Fruit fly (Drosophila melanogaster) whole organism, prepupa: Measurements from ENCODE around the gene timeout.

Source experiments
- Blimp-1 ChIP-seq: fragments of 200-800 bp; sonication (Bioruptor generic); optimal IDR thresholded peaks from 3 replicates; lab custom pipeline; 2017; ENCODE audit warnings: missing biosample characterization, missing genetic modification characterization, mild to moderate bottlenecking, moderate library complexity, missing genetic modification reagents
- CG11294 ChIP-seq: fragments of 200-800 bp; sonication (Bioruptor generic); IDR thresholded peaks from 2 replicates; pipeline ENCODE4 v1.3.6; 2022; ENCODE audit warnings: missing biosample characterization, missing genetic modification characterization
- CG11762 ChIP-seq: fragments of 200-800 bp; sonication (Bioruptor generic); optimal IDR thresholded peaks from 3 replicates; lab custom pipeline; 2016; ENCODE audit warnings: missing biosample characterization, missing genetic modification characterization; ENCODE audit not compliant: insufficient read depth
- CG4318 ChIP-seq: fragments of 200-800 bp; sonication (Bioruptor generic); optimal IDR thresholded peaks from 3 replicates; lab custom pipeline; 2017; ENCODE audit warnings: missing biosample characterization, mild to moderate bottlenecking, missing genetic modification characterization
- CG6276 ChIP-seq: fragments of 200-800 bp; sonication (Bioruptor generic); optimal IDR thresholded peaks from 2 replicates; lab custom pipeline; 2017; ENCODE audit warnings: missing biosample characterization, mild to moderate bottlenecking, missing genetic modification characterization
- CG6792 ChIP-seq: fragments of 200-800 bp; sonication (Bioruptor generic); optimal IDR thresholded peaks from 3 replicates; lab custom pipeline; 2016; ENCODE audit warnings: missing biosample characterization, missing genetic modification characterization
- CG6854 ChIP-seq: fragments of 200-800 bp; sonication (Bioruptor generic); optimal IDR thresholded peaks from 2 replicates; lab custom pipeline; 2017; ENCODE audit warnings: missing biosample characterization, mild to moderate bottlenecking, missing genetic modification characterization
- Eip93F ChIP-seq: fragments of 200-800 bp; sonication (Bioruptor generic); optimal IDR thresholded peaks from 2 replicates; lab custom pipeline; 2016; ENCODE audit warnings: missing biosample characterization, mild to moderate bottlenecking, missing genetic modification characterization
- Lpt ChIP-seq: fragments of 200-800 bp; sonication (Bioruptor generic); optimal IDR thresholded peaks from 3 replicates; lab custom pipeline; 2016; ENCODE audit warnings: missing biosample characterization, missing genetic modification characterization
- dsx ChIP-seq: fragments of 200-800 bp; optimal IDR thresholded peaks from 3 replicates; lab custom pipeline; 2019; ENCODE audit warnings: missing biosample characterization, mild to moderate bottlenecking, missing genetic modification characterization, moderate library complexity; ENCODE audit not compliant: poor library complexity, severe bottlenecking
- eg ChIP-seq: fragments of 200-800 bp; sonication (Bioruptor generic); IDR thresholded peaks from 3 replicates; pipeline ENCODE4 v1.3.6; 2022; ENCODE audit warnings: missing biosample characterization, missing genetic modification characterization
- esn ChIP-seq: fragments of 200-800 bp; sonication (Bioruptor generic); optimal IDR thresholded peaks from 2 replicates; lab custom pipeline; 2016; ENCODE audit warnings: missing biosample characterization, mild to moderate bottlenecking, missing genetic modification characterization, moderate library complexity
- fkh ChIP-seq: fragments of 200-800 bp; sonication (Bioruptor generic); optimal IDR thresholded peaks from 3 replicates; lab custom pipeline; 2017; ENCODE audit warnings: missing biosample characterization, mild to moderate bottlenecking, missing genetic modification characterization, moderate library complexity
- svp ChIP-seq: fragments of 200-800 bp; sonication (Bioruptor generic); peaks from one replicate; lab custom pipeline; 2016; ENCODE audit warnings: missing biosample characterization, missing genetic modification characterization

DNA sequence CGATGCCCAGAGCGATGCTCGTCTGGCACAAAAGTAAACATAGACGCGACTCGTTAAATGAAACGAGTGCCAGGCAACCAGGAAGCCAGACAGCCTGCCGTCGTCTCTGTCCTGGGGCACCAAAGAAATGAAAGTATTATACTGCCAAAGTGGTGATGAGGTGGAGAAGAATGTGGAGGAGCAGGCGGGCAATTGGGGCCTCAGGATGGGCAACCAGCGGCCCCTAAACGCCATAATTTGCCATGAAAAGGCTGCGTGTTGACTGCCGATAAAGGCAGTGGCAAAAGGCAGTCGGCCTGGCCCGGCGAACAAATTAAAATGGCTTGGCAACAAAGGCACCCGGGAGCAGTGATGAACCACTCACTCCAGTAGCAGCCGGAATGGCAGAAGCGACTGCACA lies 40.5 kb downstream of the timeout start:
- TF ChIP-seq Eip93F (GFP tag; lab: Kevin White, UChicago), result no peak
- no peak for TF ChIP-seq Blimp-1 (GFP tag; lab: Kevin White, UChicago)
- no peak for TF ChIP-seq CG6854
- no peak for TF ChIP-seq CG11294 (GFP tag; lab: Robert Waterston, UW)
- no peak for TF ChIP-seq dsx (GFP tag; lab: Kevin White, UChicago)
- TF ChIP-seq eg (GFP tag; lab: Robert Waterston, UW), result no peak
- no peak for TF ChIP-seq svp (GFP tag; lab: Kevin White, UChicago)
- TF ChIP-seq CG6276, result no peak
- no peak for TF ChIP-seq CG4318 (GFP tag; lab: Kevin White, UChicago)
- TF ChIP-seq CG6792 (GFP tag; lab: Kevin White, UChicago), result no peak
- no peak for TF ChIP-seq esn
- no peak for TF ChIP-seq CG11762 (GFP tag; lab: Kevin White, UChicago)
- TF ChIP-seq fkh (GFP tag; lab: Kevin White, UChicago), result no peak
- no peak for TF ChIP-seq Lpt (GFP tag; lab: Kevin White, UChicago)
